Worm (Caenorhabditis elegans): ENCODE measurements around the gene B0222.1.

B0222.1 gene

DNA sequence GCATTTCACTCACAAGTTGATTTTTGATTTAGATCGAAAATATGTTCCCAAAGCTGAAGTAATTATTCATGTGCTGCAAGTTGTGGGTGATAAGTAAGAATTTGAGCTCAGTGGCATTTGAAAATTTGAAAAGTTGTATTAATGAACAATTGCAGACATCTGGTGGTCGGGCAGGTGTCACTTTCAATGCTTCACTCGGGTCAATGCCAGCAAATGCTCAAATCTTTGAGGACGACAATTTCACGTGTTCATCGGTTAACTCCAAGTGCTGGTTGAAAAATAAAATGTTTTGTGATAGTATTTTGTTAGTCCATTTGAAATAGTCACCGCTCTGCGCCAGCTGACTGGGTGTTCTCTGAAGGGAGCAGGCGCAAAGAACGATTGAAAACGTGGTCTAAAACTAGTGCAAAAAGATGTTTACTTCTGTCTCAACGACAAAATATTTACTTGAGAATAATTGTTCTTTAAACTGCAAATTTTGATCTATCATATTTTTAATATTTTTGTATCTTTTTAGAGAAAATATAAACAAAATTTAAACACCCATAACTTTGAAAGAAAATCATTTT lies 39.9 kb upstream of the B0222.1 start (continued):
- TF ChIP-seq dpl-1 (GFP tag; optimal IDR thresholded peaks at IDR 0.05) = peak in 2 of 3 experiments; percentile 17 to 31
- TF ChIP-seq aha-1 (tag; optimal IDR thresholded peaks at IDR 0.05) = no peak
- peak; percentile 67 for TF ChIP-seq nhr-47 (tag; optimal IDR thresholded peaks at IDR 0.05)
- TF ChIP-seq tlp-1 (tag; optimal IDR thresholded peaks at IDR 0.05) = no peak
- TF ChIP-seq unc-86 (tag; optimal IDR thresholded peaks at IDR 0.05) = no peak
- TF ChIP-seq nhr-77 (tag; optimal IDR thresholded peaks at IDR 0.05) = no peak
- no peak for TF ChIP-seq mab-9 (GFP tag; IDR thresholded peaks at IDR 0.05)
- TF ChIP-seq mdl-1 (tag; optimal IDR thresholded peaks at IDR 0.05) = peak in 1 of 2 experiments; percentile 95
- no peak for TF ChIP-seq hlh-17 (GFP tag; optimal IDR thresholded peaks at IDR 0.05; ENCODE audit: borderline replicate concordance)
- TF ChIP-seq sup-37 (GFP tag; optimal IDR thresholded peaks at IDR 0.05) = peak; percentile 33
- TF ChIP-seq zip-4 (GFP tag; optimal IDR thresholded peaks at IDR 0.05) = no peak
- no peak for TF ChIP-seq ces-1 (GFP tag; optimal IDR thresholded peaks at IDR 0.05)
- TF ChIP-seq mep-1 (tag; optimal IDR thresholded peaks at IDR 0.05) = peak; percentile 51
- TF ChIP-seq egl-13 (tag; optimal IDR thresholded peaks at IDR 0.05) = peak; percentile 29
- no peak for TF ChIP-seq unc-98 (GFP tag; IDR thresholded peaks at IDR 0.05)
- TF ChIP-seq nhr-85 (tag) = peak; percentile 95
- TF ChIP-seq Y116A8C.19 (tag; optimal IDR thresholded peaks at IDR 0.05; ENCODE audit: borderline replicate concordance) = no peak
- TF ChIP-seq ets-5 (GFP tag; IDR thresholded peaks at IDR 0.05) = no peak
- no peak for TF ChIP-seq nhr-11 (tag; optimal IDR thresholded peaks at IDR 0.05)
- no peak for TF ChIP-seq vab-15 (tag; optimal IDR thresholded peaks at IDR 0.05)
- TF ChIP-seq ceh-88 (GFP tag; IDR thresholded peaks at IDR 0.05) = peak; percentile 50; the same call in 1 of the 2 replicates
- no peak for TF ChIP-seq nhr-84 (tag; optimal IDR thresholded peaks at IDR 0.05)
- TF ChIP-seq ztf-11 (tag; optimal IDR thresholded peaks at IDR 0.05) = peak in 1 of 2 experiments; percentile 10
- no peak for TF ChIP-seq C34B4.2 (tag; optimal IDR thresholded peaks at IDR 0.05)
- TF ChIP-seq sptf-1 (tag; optimal IDR thresholded peaks at IDR 0.05) = no peak
- TF ChIP-seq ceh-8 (GFP tag; optimal IDR thresholded peaks at IDR 0.05) = no peak
- TF ChIP-seq jun-1 (tag; optimal IDR thresholded peaks at IDR 0.05) = peak; percentile 18
- peak; percentile 54 for TF ChIP-seq C16A3.4 (tag; optimal IDR thresholded peaks at IDR 0.05)
- peak; percentile 59 to 64 for TF ChIP-seq lsy-2 (tag; optimal IDR thresholded peaks at IDR 0.05)
- TF ChIP-seq hlh-4 (tag; optimal IDR thresholded peaks at IDR 0.05) = no peak
- peak; percentile 95 for TF ChIP-seq unc-130 (tag; optimal IDR thresholded peaks at IDR 0.05)
- TF ChIP-seq alr-1 (tag; optimal IDR thresholded peaks at IDR 0.05; ENCODE audit: borderline replicate concordance) = no peak
- TF ChIP-seq nhr-90 (tag; optimal IDR thresholded peaks at IDR 0.05; ENCODE audit: poor library complexity) = peak; percentile 78
- no peak for TF ChIP-seq ceh-63 (GFP tag; optimal IDR thresholded peaks at IDR 0.05)
- TF ChIP-seq xbp-1 (tag; optimal IDR thresholded peaks at IDR 0.05) = peak; percentile 66
- TF ChIP-seq irx-1 (tag; optimal IDR thresholded peaks at IDR 0.05) = peak; percentile 75
- peak; percentile 82 for TF ChIP-seq elt-2 (tag; optimal IDR thresholded peaks at IDR 0.05)
- peak; percentile 96 for TF ChIP-seq nhr-20 (tag; optimal IDR thresholded peaks at IDR 0.05)
- no peak for TF ChIP-seq unc-30 (tag; optimal IDR thresholded peaks at IDR 0.05)
- TF ChIP-seq mef-2 (tag; optimal IDR thresholded peaks at IDR 0.05) = peak; percentile 11
- TF ChIP-seq ama-1 (optimal IDR thresholded peaks at IDR 0.05) = peak; percentile 26
- TF ChIP-seq zag-1 (tag; optimal IDR thresholded peaks at IDR 0.05) = no peak
- TF ChIP-seq nhr-71 (tag; optimal IDR thresholded peaks at IDR 0.05) = peak; percentile 93
- peak; percentile 59 for TF ChIP-seq lir-3 (tag; optimal IDR thresholded peaks at IDR 0.05; ENCODE audit: poor library complexity)
- peak; percentile 56 for TF ChIP-seq skn-1 (tag; optimal IDR thresholded peaks at IDR 0.05)
- TF ChIP-seq snu-23 (GFP tag; optimal IDR thresholded peaks at IDR 0.05) = peak; percentile 89
- no peak for TF ChIP-seq nhr-76 (tag; optimal IDR thresholded peaks at IDR 0.05)
- no peak for TF ChIP-seq nhr-237 (tag; optimal IDR thresholded peaks at IDR 0.05)
- TF ChIP-seq hpl-2 (GFP tag; optimal IDR thresholded peaks at IDR 0.05) = no peak
- TF ChIP-seq fos-1 (tag; optimal IDR thresholded peaks at IDR 0.05) = no peak
- no peak for TF ChIP-seq fkh-10 (GFP tag; optimal IDR thresholded peaks at IDR 0.05)
- peak; percentile 56 for TF ChIP-seq fkh-8 (tag; optimal IDR thresholded peaks at IDR 0.05)
- TF ChIP-seq swsn-7 (tag; optimal IDR thresholded peaks at IDR 0.05) = peak; percentile 62
